Worm (Caenorhabditis elegans): Measurements from ENCODE around the gene F18A11.5.
"Not testable (repeated sequence)": the region's sequence is repeated elsewhere in the genome, so short reads cannot be mapped to it uniquely, and the experiment has no call there.

F18A11.5 gene

DNA sequence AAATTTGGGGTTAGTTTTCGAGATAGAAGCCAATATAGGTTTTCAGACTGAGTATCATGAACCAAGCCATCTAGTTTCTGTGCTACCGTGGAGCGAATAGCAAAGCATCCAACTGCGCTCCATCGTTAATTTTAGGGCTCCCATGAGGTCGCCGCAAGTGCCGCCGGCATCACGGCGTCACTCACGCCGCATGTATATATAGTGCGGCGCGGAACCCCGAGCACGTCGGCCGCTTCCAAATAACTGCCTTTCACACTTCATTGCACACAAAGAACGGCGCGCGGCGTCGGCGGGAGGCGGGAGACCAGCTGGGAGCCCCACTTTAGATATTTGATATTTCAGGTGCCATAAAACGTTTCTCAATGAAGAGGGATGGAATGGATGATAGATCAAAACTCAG, 36.0 kb upstream of the F18A11.5 start:
- TF ChIP-seq nhr-11 (tag; optimal IDR thresholded peaks at IDR 0.05) (no peak), snpc-4 (tag; optimal IDR thresholded peaks at IDR 0.05) (peak; percentile 47), unc-86 (tag; optimal IDR thresholded peaks at IDR 0.05) (no peak), pax-3 (tag; optimal IDR thresholded peaks at IDR 0.05) (no peak), mef-2 (tag; optimal IDR thresholded peaks at IDR 0.05) (no peak)

DNA sequence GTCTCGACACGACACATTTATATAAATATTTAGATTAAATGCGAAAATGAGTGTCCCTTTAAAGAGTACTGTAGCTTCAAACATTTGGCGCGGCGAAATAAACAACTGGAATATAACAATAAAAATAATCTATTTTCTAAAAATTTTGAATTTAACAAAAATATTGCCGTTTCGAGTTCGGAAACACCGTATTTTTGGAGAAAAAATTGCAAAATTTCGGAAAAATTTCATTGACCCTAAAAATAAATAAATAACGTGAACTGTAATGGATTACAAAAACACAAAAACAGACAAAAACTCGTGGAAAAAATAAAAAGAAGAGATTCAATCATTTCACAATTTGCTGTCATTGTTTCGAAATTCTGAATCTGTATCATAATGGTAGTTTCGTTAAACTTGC, 33.5 kb upstream of the F18A11.5 start, which contains the start of gene F42G4.2:
F42G4.2 (plus strand) TSS at position 301 of the 400 bp plus-strand sequence.
- not testable (repeated sequence) for TF ChIP-seq rnt-1, fos-1, elt-3 (tag; optimal IDR thresholded peaks at IDR 0.05)

DNA sequence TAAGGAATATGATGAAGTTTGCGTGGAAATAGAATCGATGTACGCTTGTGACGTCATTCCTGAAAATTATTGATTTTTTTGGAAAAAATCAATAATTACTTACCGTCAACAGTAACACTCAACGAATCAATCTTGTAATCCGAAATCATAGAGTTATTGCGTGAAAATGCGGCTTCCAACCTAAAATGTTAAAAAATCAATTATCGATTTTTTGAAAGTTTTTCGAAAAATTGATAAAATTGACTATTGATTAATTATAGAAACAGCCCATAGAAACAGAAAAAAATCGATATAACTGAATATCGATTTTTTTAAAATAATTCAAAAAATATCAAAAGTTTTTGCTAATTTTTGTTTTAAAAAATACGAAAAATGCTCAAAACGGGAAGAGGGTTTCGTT, 33.0 kb upstream of the F18A11.5 start, which contains the start of gene F42G4.7:
F42G4.7 (minus strand) TSS at position 185 of the 400 bp plus-strand sequence.
- not testable (repeated sequence) for TF ChIP-seq nhr-237, F16B12.6, ceh-82 (tag; optimal IDR thresholded peaks at IDR 0.05)

- not testable (repeated sequence) for TF ChIP-seq fkh-8 (tag; optimal IDR thresholded peaks at IDR 0.05); ceh-8 (GFP tag; optimal IDR thresholded peaks at IDR 0.05); fos-1 (tag; optimal IDR thresholded peaks at IDR 0.05)
These were observed 29.5 kb upstream of the F18A11.5 start, which contains the start of gene puf-6 for ce11 chrII:13043433-13044054. Gene puf-6, minus strand, starts transcription at chrII:13043445.

DNA sequence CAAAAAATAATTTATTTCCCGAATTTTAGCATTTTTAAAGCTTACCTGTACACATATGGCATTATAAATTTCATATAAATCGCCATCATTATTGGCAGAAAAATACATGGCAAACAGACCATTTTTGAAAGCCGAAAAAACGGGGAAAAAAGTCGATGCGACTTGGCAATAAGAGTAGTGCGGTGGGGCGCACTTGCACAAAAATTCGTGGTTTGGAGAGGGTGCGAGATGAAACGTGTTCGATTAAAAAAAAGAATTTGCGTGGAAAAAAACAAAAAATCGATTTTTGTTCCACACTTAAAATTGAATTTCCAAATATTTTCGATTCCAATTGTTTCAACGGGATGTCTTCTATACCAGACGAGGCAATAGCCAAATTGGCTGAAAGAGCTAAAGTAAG, 22.6 kb upstream of the F18A11.5 start, which contains the start of gene F18A11.3:
F18A11.3 (minus strand) TSS at position 125 of the 400 bp plus-strand sequence.
- peak; percentile 39 to 67 for TF ChIP-seq lin-35 (GFP tag; optimal IDR thresholded peaks at IDR 0.05)
- TF ChIP-seq unc-98 (GFP tag; IDR thresholded peaks at IDR 0.05): no peak
- TF ChIP-seq mef-2 (tag; optimal IDR thresholded peaks at IDR 0.05): no peak
- no peak for TF ChIP-seq pax-3 (tag; optimal IDR thresholded peaks at IDR 0.05)
- no peak for TF ChIP-seq F16B12.6 (tag; optimal IDR thresholded peaks at IDR 0.05)
- TF ChIP-seq egl-27 (tag; optimal IDR thresholded peaks at IDR 0.05): no peak
- TF ChIP-seq ceh-63 (GFP tag; optimal IDR thresholded peaks at IDR 0.05): no peak
- peak; percentile 17 for TF ChIP-seq snu-23 (GFP tag; optimal IDR thresholded peaks at IDR 0.05)
- TF ChIP-seq efl-3 (GFP tag; optimal IDR thresholded peaks at IDR 0.05): no peak
- TF ChIP-seq ceh-82 (tag; optimal IDR thresholded peaks at IDR 0.05): no peak
- TF ChIP-seq aha-1 (tag; optimal IDR thresholded peaks at IDR 0.05): no peak
- no peak for TF ChIP-seq ceh-88 (GFP tag; IDR thresholded peaks at IDR 0.05)
- peak; percentile 3 for TF ChIP-seq nhr-47 (tag; optimal IDR thresholded peaks at IDR 0.05)
- TF ChIP-seq pqm-1 (tag; optimal IDR thresholded peaks at IDR 0.05): no peak
- no peak for TF ChIP-seq C04F5.9 (tag; optimal IDR thresholded peaks at IDR 0.05)
- no peak for TF ChIP-seq unc-30 (tag; optimal IDR thresholded peaks at IDR 0.05)
- TF ChIP-seq ceh-8 (GFP tag; optimal IDR thresholded peaks at IDR 0.05): no peak
- TF ChIP-seq sox-4 (tag; optimal IDR thresholded peaks at IDR 0.05): no peak
- peak; percentile 14 to 37 for TF ChIP-seq efl-1 (optimal IDR thresholded peaks at IDR 0.05)
- TF ChIP-seq efl-1 (GFP tag; optimal IDR thresholded peaks at IDR 0.05 in 1 of 2): peak; percentile 43 to 47
- no peak for TF ChIP-seq lin-13 (GFP tag; optimal IDR thresholded peaks at IDR 0.05)
- peak; percentile 2 for TF ChIP-seq unc-130 (tag; optimal IDR thresholded peaks at IDR 0.05)
- TF ChIP-seq pag-3 (tag; optimal IDR thresholded peaks at IDR 0.05; ENCODE audit: borderline replicate concordance, insufficient read depth): peak; percentile 43
- TF ChIP-seq hlh-4 (tag; optimal IDR thresholded peaks at IDR 0.05): no peak
- peak; percentile 37 for TF ChIP-seq blmp-1 (tag; optimal IDR thresholded peaks at IDR 0.05)
- no peak for TF ChIP-seq irx-1 (tag; optimal IDR thresholded peaks at IDR 0.05)
- no peak for TF ChIP-seq ets-5 (GFP tag; IDR thresholded peaks at IDR 0.05)
- peak; percentile 8 for TF ChIP-seq swsn-7 (tag; optimal IDR thresholded peaks at IDR 0.05)
- no peak for TF ChIP-seq fkh-4 (tag; optimal IDR thresholded peaks at IDR 0.05; ENCODE audit: borderline replicate concordance)
- no peak for TF ChIP-seq hpl-2 (GFP tag; optimal IDR thresholded peaks at IDR 0.05)
- TF ChIP-seq jun-1 (tag; optimal IDR thresholded peaks at IDR 0.05): no peak
- TF ChIP-seq dpl-1 (GFP tag; optimal IDR thresholded peaks at IDR 0.05): peak in 2 of 3 experiments; percentile 21 to 52
- no peak for TF ChIP-seq sptf-1 (tag; optimal IDR thresholded peaks at IDR 0.05)
- TF ChIP-seq tbx-2 (tag; optimal IDR thresholded peaks at IDR 0.05): no peak
- no peak for TF ChIP-seq aly-2 (tag; optimal IDR thresholded peaks at IDR 0.05)
- TF ChIP-seq nhr-90 (tag; optimal IDR thresholded peaks at IDR 0.05; ENCODE audit: poor library complexity): no peak

Measured in whole organism, L1 larva.